Worm (Caenorhabditis elegans): ENCODE measurements around the gene W06B4.2.

Gene W06B4.2

ce11 chrII:4507669-4508068 lies 39.7 kb downstream of the W06B4.2 start:
- TF ChIP-seq ref-2 (tag; optimal IDR thresholded peaks at IDR 0.05) (no peak), lim-6 (tag; optimal IDR thresholded peaks at IDR 0.05) (no peak), ama-1 (optimal IDR thresholded peaks at IDR 0.05) (no peak), T23F11.4 (GFP tag; optimal IDR thresholded peaks at IDR 0.05) (no peak), zip-5 (tag; optimal IDR thresholded peaks at IDR 0.05) (no peak), ets-4 (tag; optimal IDR thresholded peaks at IDR 0.05) (no peak), ttx-3 (tag; optimal IDR thresholded peaks at IDR 0.05) (no peak), ztf-16 (tag; optimal IDR thresholded peaks at IDR 0.05) (no peak), pat-9 (tag; optimal IDR thresholded peaks at IDR 0.05) (no peak), unc-86 (tag; optimal IDR thresholded peaks at IDR 0.05) (no peak)

ce11 chrII:4510684-4511083 lies 42.7 kb downstream of the W06B4.2 start:
- peak; percentile 1 for TF ChIP-seq ref-2 (tag; optimal IDR thresholded peaks at IDR 0.05)
- TF ChIP-seq fkh-6 (tag; optimal IDR thresholded peaks at IDR 0.05), result no peak
- no peak for TF ChIP-seq ztf-16 (tag; optimal IDR thresholded peaks at IDR 0.05)
- no peak for TF ChIP-seq npax-4 (tag; optimal IDR thresholded peaks at IDR 0.05)

- TF ChIP-seq unc-86 (tag; optimal IDR thresholded peaks at IDR 0.05) (no peak), ceh-14 (tag; optimal IDR thresholded peaks at IDR 0.05) (no peak), ama-1 (optimal IDR thresholded peaks at IDR 0.05) (no peak), unc-55 (GFP tag; optimal IDR thresholded peaks at IDR 0.05) (no peak), hlh-13 (GFP tag; optimal IDR thresholded peaks at IDR 0.05) (no peak), hlh-8 (tag; optimal IDR thresholded peaks at IDR 0.05) (no peak), hlh-6 (tag; optimal IDR thresholded peaks at IDR 0.05) (no peak), eyg-1 (tag; optimal IDR thresholded peaks at IDR 0.05) (no peak)
Measured at ce11 chrII:4511911-4512310, 43.9 kb downstream of the W06B4.2 start, which contains the start of gene cyp-23A1. cyp-23A1 (plus strand) TSS chrII:4512211.

ce11 chrII:4516291-4516690 lies 48.3 kb downstream of the W06B4.2 start:
- TF ChIP-seq C08G9.2 (tag; optimal IDR thresholded peaks at IDR 0.05) (no peak), ceh-9 (tag; optimal IDR thresholded peaks at IDR 0.05) (no peak), K09A11.1 (tag; optimal IDR thresholded peaks at IDR 0.05; ENCODE audit: insufficient read depth) (no peak), pqm-1 (tag; optimal IDR thresholded peaks at IDR 0.05) (no peak), C38D4.7 (GFP tag; optimal IDR thresholded peaks at IDR 0.05) (no peak), hlh-6 (tag; optimal IDR thresholded peaks at IDR 0.05) (no peak), ama-1 (optimal IDR thresholded peaks at IDR 0.05) (peak; percentile 53), ets-4 (tag; optimal IDR thresholded peaks at IDR 0.05) (no peak), pax-1 (tag; optimal IDR thresholded peaks at IDR 0.05) (no peak), npax-4 (tag; optimal IDR thresholded peaks at IDR 0.05) (no peak), ceh-18 (tag; optimal IDR thresholded peaks at IDR 0.05) (no peak), Y22D7AL.16 (tag; optimal IDR thresholded peaks at IDR 0.05) (no peak), tbx-2 (tag; optimal IDR thresholded peaks at IDR 0.05) (no peak), syd-9 (tag; optimal IDR thresholded peaks at IDR 0.05) (no peak), hlh-8 (tag; optimal IDR thresholded peaks at IDR 0.05) (no peak), unc-55 (GFP tag; optimal IDR thresholded peaks at IDR 0.05) (peak; percentile 36), zip-5 (tag; optimal IDR thresholded peaks at IDR 0.05) (no peak), rnt-1 (tag; optimal IDR thresholded peaks at IDR 0.05) (peak; percentile 18), ceh-34 (tag; optimal IDR thresholded peaks at IDR 0.05) (peak; percentile 40), hlh-15 (tag; optimal IDR thresholded peaks at IDR 0.05) (no peak), lim-6 (tag; optimal IDR thresholded peaks at IDR 0.05) (no peak), ceh-30 (tag; optimal IDR thresholded peaks at IDR 0.05) (no peak), unc-86 (tag; optimal IDR thresholded peaks at IDR 0.05) (no peak), pros-1 (tag; optimal IDR thresholded peaks at IDR 0.05) (no peak), ceh-2 (tag; optimal IDR thresholded peaks at IDR 0.05) (no peak), pag-3 (tag; optimal IDR thresholded peaks at IDR 0.05; ENCODE audit: borderline replicate concordance) (no peak), nhr-11 (tag; optimal IDR thresholded peaks at IDR 0.05) (no peak), ceh-6 (GFP tag; optimal IDR thresholded peaks at IDR 0.05) (no peak)
